Worm (Caenorhabditis elegans) whole organism, young adult: ENCODE data around the gene K07C11.7.
A peak's percentile ranks its signal among the peaks of the same experiment; 100 is the strongest.

Experiments used
- B0261.1 ChIP-seq: sonication (generic microtip); optimal IDR thresholded peaks from 2 replicates; lab custom pipeline; 2016; ENCODE audit warnings: mild to moderate bottlenecking, missing genetic modification characterization, moderate library complexity, missing compliant biosample characterization
- F33H1.4 ChIP-seq: fragments of 200-800 bp; sonication (Bioruptor generic); IDR thresholded peaks from 2 replicates; pipeline ENCODE4 v1.3.6; 2022; ENCODE audit warnings: missing genetic modification reagents, missing genetic modification characterization, missing compliant biosample characterization
- F52B5.7 ChIP-seq: sonication (generic microtip); optimal IDR thresholded peaks from 2 replicates; lab custom pipeline; 2016; ENCODE audit warnings: mild to moderate bottlenecking, missing genetic modification characterization, missing compliant biosample characterization
- F55B11.4 ChIP-seq: sonication (generic microtip); optimal IDR thresholded peaks from 2 replicates; lab custom pipeline; 2016; ENCODE audit warnings: missing compliant biosample characterization, missing genetic modification characterization, borderline replicate concordance; ENCODE audit not compliant: insufficient read depth
- F57C9.4 ChIP-seq: sonication (generic microtip); optimal IDR thresholded peaks from 2 replicates; lab custom pipeline; 2017; ENCODE audit warnings: mild to moderate bottlenecking, missing genetic modification characterization, missing compliant biosample characterization
- K12H6.12 ChIP-seq: fragments of 200-800 bp; sonication (Bioruptor generic); optimal IDR thresholded peaks from 2 replicates; lab custom pipeline; 2018; ENCODE audit warnings: mild to moderate bottlenecking, missing genetic modification characterization, missing compliant biosample characterization
- Y67H2A.10 ChIP-seq: fragments of 200-800 bp; sonication (Bioruptor generic); conservative IDR thresholded peaks from 2 replicates; pipeline ENCODE4 v1.3.6; 2022; ENCODE audit warnings: missing genetic modification reagents, missing genetic modification characterization, missing compliant biosample characterization
- Y95B8A.8 ChIP-seq: fragments of 200-800 bp; sonication (Bioruptor generic); IDR thresholded peaks from 2 replicates; pipeline ENCODE4 v1.3.6; 2022; ENCODE audit warnings: missing genetic modification reagents, missing genetic modification characterization, missing compliant biosample characterization
- ZK185.1 ChIP-seq: sonication (generic microtip); optimal IDR thresholded peaks from 2 replicates; lab custom pipeline; 2016; ENCODE audit warnings: mild to moderate bottlenecking, missing genetic modification characterization, missing compliant biosample characterization; ENCODE audit not compliant: poor library complexity, severe bottlenecking
- akir-1 ChIP-seq: fragments of 200-800 bp; sonication (Bioruptor generic); optimal IDR thresholded peaks from 2 replicates; lab custom pipeline; 2018; ENCODE audit warnings: mild to moderate bottlenecking, missing genetic modification characterization, moderate library complexity, missing compliant biosample characterization
- aptf-2 ChIP-seq: fragments of 200-800 bp; sonication (Bioruptor generic); conservative IDR thresholded peaks from 2 replicates; pipeline ENCODE4 v1.3.6; 2022; ENCODE audit warnings: missing genetic modification reagents, missing genetic modification characterization, missing compliant biosample characterization
- athp-1 ChIP-seq: sonication (generic microtip); optimal IDR thresholded peaks from 2 replicates; lab custom pipeline; 2017; ENCODE audit warnings: mild to moderate bottlenecking, missing genetic modification characterization, missing compliant biosample characterization
- bed-1 ChIP-seq: fragments of 200-800 bp; sonication (Bioruptor generic); IDR thresholded peaks from 2 replicates; pipeline ENCODE4 v1.3.6; 2022; ENCODE audit warnings: missing genetic modification reagents, missing genetic modification characterization, missing compliant biosample characterization
- bed-2 ChIP-seq: fragments of 200-800 bp; sonication (Bioruptor generic); IDR thresholded peaks from 2 replicates; pipeline ENCODE4 v1.3.6; 2022; ENCODE audit warnings: missing genetic modification reagents, missing genetic modification characterization, missing compliant biosample characterization
- ccch-3 ChIP-seq: fragments of 200-800 bp; sonication (Bioruptor generic); optimal IDR thresholded peaks from 2 replicates; lab custom pipeline; 2018; ENCODE audit warnings: mild to moderate bottlenecking, missing genetic modification characterization, missing compliant biosample characterization
- ceh-40 ChIP-seq: fragments of 200-800 bp; sonication (Bioruptor generic); IDR thresholded peaks from 2 replicates; pipeline ENCODE4 v1.3.6; 2022; ENCODE audit warnings: missing genetic modification characterization, missing compliant biosample characterization
- dpl-1 ChIP-seq: fragments of 150-350 bp; optimal IDR thresholded peaks from 2 replicates; lab custom pipeline; 2014; ENCODE audit warnings: missing biosample characterization, missing genetic modification reagents, missing genetic modification characterization
- efl-1 ChIP-seq: fragments of 150-350 bp; optimal IDR thresholded peaks from 2 replicates; lab custom pipeline; 2014; ENCODE audit warnings: missing biosample characterization, missing genetic modification reagents, missing genetic modification characterization
- egrh-3 ChIP-seq: fragments of 200-800 bp; sonication (Bioruptor generic); IDR thresholded peaks from 2 replicates; pipeline ENCODE4 v1.3.6; 2022; ENCODE audit warnings: missing genetic modification reagents, missing genetic modification characterization, missing compliant biosample characterization
- ekl-4 ChIP-seq: fragments of 200-800 bp; sonication (Bioruptor generic); IDR thresholded peaks from 2 replicates; pipeline ENCODE4 v1.3.6; 2022; ENCODE audit warnings: missing genetic modification reagents, missing genetic modification characterization, missing compliant biosample characterization
- him-1 ChIP-seq: sonication (generic microtip); optimal IDR thresholded peaks from 2 replicates; lab custom pipeline; 2016; ENCODE audit warnings: missing genotype, missing genetic modification reagents, missing genetic modification characterization, missing compliant biosample characterization
- hmg-1.2 ChIP-seq: fragments of 200-800 bp; sonication (Bioruptor generic); IDR thresholded peaks from 2 replicates; pipeline ENCODE4 v1.3.6; 2022; ENCODE audit warnings: missing genetic modification reagents, missing genetic modification characterization, missing compliant biosample characterization
- hmg-20 ChIP-seq: fragments of 200-800 bp; sonication (Bioruptor generic); IDR thresholded peaks from 2 replicates; pipeline ENCODE4 v1.3.6; 2022; ENCODE audit warnings: missing genetic modification reagents, missing genetic modification characterization, missing compliant biosample characterization
- hrde-1 ChIP-seq: sonication (generic microtip); optimal IDR thresholded peaks from 2 replicates; lab custom pipeline; 2016; ENCODE audit warnings: missing genetic modification characterization, mild to moderate bottlenecking, missing compliant biosample characterization, moderate library complexity, missing genotype, missing genetic modification reagents, borderline replicate concordance
- lag-1 ChIP-seq: fragments of 200-800 bp; sonication (Bioruptor generic); IDR thresholded peaks from 2 replicates; pipeline ENCODE4 v1.3.6; 2022; ENCODE audit warnings: missing genetic modification reagents, missing genetic modification characterization, missing compliant biosample characterization
- let-526 ChIP-seq: fragments of 200-800 bp; sonication (Bioruptor generic); IDR thresholded peaks from 2 replicates; pipeline ENCODE4 v1.3.6; 2022; ENCODE audit warnings: missing genetic modification reagents, missing genetic modification characterization, missing compliant biosample characterization
- lin-35 ChIP-seq, 3 experiments: fragments of 150-350 bp in 2 of 3; sonication (generic microtip) in 1 of 3; optimal IDR thresholded peaks; 2 replicates each; lab custom pipeline; 2014 to 2018; ENCODE audit warnings: missing biosample characterization in 3 of 3, missing genetic modification characterization in 3 of 3, missing genetic modification reagents in 3 of 3
- lir-1 ChIP-seq: fragments of 200-800 bp; sonication (Bioruptor generic); conservative IDR thresholded peaks from 2 replicates; pipeline ENCODE4 v1.3.6; 2022; ENCODE audit warnings: missing genetic modification reagents, missing genetic modification characterization, missing compliant biosample characterization
- madf-6 ChIP-seq: fragments of 200-800 bp; sonication (Bioruptor generic); IDR thresholded peaks from 2 replicates; pipeline ENCODE4 v1.3.6; 2022; ENCODE audit warnings: missing genetic modification reagents, missing genetic modification characterization, missing compliant biosample characterization
- madf-8 ChIP-seq: fragments of 200-800 bp; sonication (Bioruptor generic); conservative IDR thresholded peaks from 2 replicates; pipeline ENCODE4 v1.3.6; 2022; ENCODE audit warnings: missing genetic modification reagents, missing genetic modification characterization, missing compliant biosample characterization
- mcd-1 ChIP-seq: fragments of 200-800 bp; sonication (Bioruptor generic); IDR thresholded peaks from 2 replicates; pipeline ENCODE4 v1.3.6; 2022; ENCODE audit warnings: missing genetic modification reagents, missing genetic modification characterization, missing compliant biosample characterization
- mxl-1 ChIP-seq: sonication (generic microtip); optimal IDR thresholded peaks from 2 replicates; lab custom pipeline; 2016; ENCODE audit warnings: missing genetic modification characterization, missing compliant biosample characterization
- nhr-179 ChIP-seq: sonication (generic microtip); optimal IDR thresholded peaks from 2 replicates; lab custom pipeline; 2016; ENCODE audit warnings: mild to moderate bottlenecking, missing genetic modification characterization, missing compliant biosample characterization
- nhr-27 ChIP-seq: fragments of 200-800 bp; sonication (Bioruptor generic); optimal IDR thresholded peaks from 2 replicates; lab custom pipeline; 2018; ENCODE audit warnings: mild to moderate bottlenecking, missing genetic modification characterization, moderate library complexity, missing compliant biosample characterization
- nhr-80 ChIP-seq: sonication (generic microtip); optimal IDR thresholded peaks from 2 replicates; lab custom pipeline; 2016; ENCODE audit warnings: missing genetic modification characterization, missing compliant biosample characterization
- rcor-1 ChIP-seq: fragments of 200-800 bp; sonication (Bioruptor generic); IDR thresholded peaks from 2 replicates; pipeline ENCODE4 v1.3.6; 2022; ENCODE audit warnings: missing genetic modification reagents, missing genetic modification characterization, missing compliant biosample characterization
- rec-8 ChIP-seq, 2 experiments: sonication (generic microtip); optimal IDR thresholded peaks; 2 replicates each; lab custom pipeline; 2016; ENCODE audit warnings: mild to moderate bottlenecking in 2 of 2, missing genetic modification characterization in 2 of 2, missing genetic modification reagents in 2 of 2, missing genotype in 2 of 2, missing biosample characterization in 1 of 2, missing compliant biosample characterization in 1 of 2, moderate library complexity in 1 of 2
- repo-1 ChIP-seq: sonication (generic microtip); optimal IDR thresholded peaks from 2 replicates; lab custom pipeline; 2017; ENCODE audit warnings: mild to moderate bottlenecking, missing genetic modification characterization, missing compliant biosample characterization
- snpc-4 ChIP-seq, 5 experiments: fragments of 150-350 bp in 1 of 5; sonication (generic microtip) in 4 of 5; optimal IDR thresholded peaks; 2 replicates each; lab custom pipeline; 2014 to 2018; ENCODE audit warnings: missing genetic modification characterization in 5 of 5, missing biosample characterization in 3 of 5, antibody characterized with exemption in 2 of 5, mild to moderate bottlenecking in 2 of 5, missing compliant biosample characterization in 2 of 5, missing genotype in 2 of 5, moderate library complexity in 2 of 5, missing genetic modification reagents in 1 of 5
- sptf-2 ChIP-seq: fragments of 200-800 bp; sonication (Bioruptor generic); optimal IDR thresholded peaks from 2 replicates; lab custom pipeline; 2018; ENCODE audit warnings: mild to moderate bottlenecking, missing genetic modification characterization, missing compliant biosample characterization
- tbx-9 ChIP-seq: sonication (generic microtip); optimal IDR thresholded peaks from 2 replicates; lab custom pipeline; 2016; ENCODE audit warnings: borderline replicate concordance, missing genetic modification characterization, inconsistent platforms, missing compliant biosample characterization
- unc-62 ChIP-seq: fragments of 150-350 bp; optimal IDR thresholded peaks from 2 replicates; lab custom pipeline; 2014; ENCODE audit warnings: missing biosample characterization, missing genetic modification reagents, missing genetic modification characterization
- zfh-2 ChIP-seq: fragments of 200-800 bp; sonication (Bioruptor generic); conservative IDR thresholded peaks from 2 replicates; pipeline ENCODE4 v1.3.6; 2022; ENCODE audit warnings: missing genetic modification reagents, missing genetic modification characterization, missing compliant biosample characterization
- ztf-18 ChIP-seq: sonication (generic microtip); optimal IDR thresholded peaks from 2 replicates; lab custom pipeline; 2016; ENCODE audit warnings: missing genotype, mild to moderate bottlenecking, missing genetic modification characterization, missing compliant biosample characterization
- ztf-22 ChIP-seq: fragments of 200-800 bp; sonication (Bioruptor generic); optimal IDR thresholded peaks from 2 replicates; lab custom pipeline; 2018; ENCODE audit warnings: mild to moderate bottlenecking, missing genetic modification characterization, moderate library complexity, missing compliant biosample characterization
- ztf-28 ChIP-seq: fragments of 200-800 bp; sonication (Bioruptor generic); IDR thresholded peaks from 2 replicates; pipeline ENCODE4 v1.3.6; 2022; ENCODE audit warnings: missing genetic modification reagents, missing genetic modification characterization, missing compliant biosample characterization

Gene K07C11.7

DNA sequence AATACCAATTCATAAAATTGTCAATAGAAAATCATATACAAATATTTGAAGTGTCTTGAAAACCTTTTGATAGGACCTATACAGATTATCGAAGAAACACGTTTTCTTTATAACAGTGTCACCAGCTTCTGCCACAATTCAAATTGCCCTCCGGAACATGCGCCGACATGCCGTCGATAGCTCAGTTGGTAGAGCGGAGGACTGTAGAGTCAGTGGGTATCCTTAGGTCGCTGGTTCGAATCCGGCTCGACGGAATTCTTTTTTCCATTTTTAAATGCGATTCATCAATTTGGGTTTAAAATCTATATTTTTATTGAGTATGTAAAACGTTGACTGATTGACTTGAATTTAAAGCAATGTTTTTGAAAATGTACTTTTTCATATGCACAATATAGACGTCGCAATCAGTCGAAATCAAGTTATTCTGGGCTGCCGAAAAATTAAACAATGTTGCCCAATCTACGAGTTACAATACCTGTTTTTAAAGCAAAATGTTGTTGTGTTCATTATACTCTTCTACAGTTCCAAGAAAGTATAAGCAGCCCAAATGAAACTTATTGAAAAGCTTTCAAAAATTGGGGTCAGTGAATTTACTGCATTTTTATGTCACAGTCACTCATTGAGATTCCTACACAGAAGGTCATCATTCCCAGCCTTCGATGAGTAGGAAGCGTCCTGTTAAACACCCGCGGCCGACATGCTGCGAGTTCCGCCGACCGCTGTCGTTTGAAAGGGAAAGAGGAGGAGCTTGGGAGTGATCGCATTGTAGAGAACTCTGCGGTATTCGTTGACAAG lies 33.7 kb upstream of the K07C11.7 start (continued):
- TF ChIP-seq sptf-2 (GFP tag; lab: Kevin White, UChicago) (no peak), ZK185.1 (tag; lab: Kevin White, UChicago) (peak; percentile 39), ztf-22 (no peak), ztf-18 (tag; lab: Kevin White, UChicago) (peak; percentile 61), mcd-1 (peak; percentile 75), bed-2 (GFP tag; lab: Robert Waterston, UW) (no peak), hmg-1.2 (peak; percentile 90), lir-1 (0 out of 2 replicates have a peak, but pooled peaks have one; percentile 14), Y67H2A.10 (no peak), lin-35 (GFP tag; optimal IDR thresholded peaks at IDR 0.05; lab: Kevin White, UChicago) (peak in 2 of 3 experiments; percentile 42 to 47), aptf-2 (GFP tag; lab: Robert Waterston, UW) (no peak), ekl-4 (GFP tag; lab: Robert Waterston, UW) (peak; percentile 80), rcor-1 (GFP tag; lab: Robert Waterston, UW) (peak; percentile 90), zfh-2 (GFP tag; lab: Robert Waterston, UW) (no peak), repo-1 (peak; percentile 79), B0261.1 (tag; lab: Kevin White, UChicago) (peak; percentile 69), dpl-1 (GFP tag; lab: Kevin White, UChicago) (no peak), let-526 (GFP tag; lab: Robert Waterston, UW) (no peak), nhr-179 (tag; lab: Kevin White, UChicago) (no peak), athp-1 (no peak), him-1 (tag; lab: Kevin White, UChicago) (peak; percentile 97), akir-1 (no peak), mxl-1 (tag; lab: Kevin White, UChicago) (peak; percentile 42), tbx-9 (tag; lab: Kevin White, UChicago) (no peak), snpc-4 (GFP tag; optimal IDR thresholded peaks at IDR 0.05; lab: Kevin White, UChicago) (peak; percentile 99), snpc-4 (tag; optimal IDR thresholded peaks at IDR 0.05; lab: Kevin White, UChicago) (peak; percentile 97 to 100 (median 99)), ccch-3 (GFP tag; lab: Kevin White, UChicago) (no peak), ztf-28 (GFP tag; lab: Robert Waterston, UW) (no peak), F55B11.4 (tag; lab: Kevin White, UChicago) (no peak), nhr-27 (tag; lab: Kevin White, UChicago) (no peak), ceh-40 (GFP tag; lab: Robert Waterston, UW) (no peak), K12H6.12 (tag; lab: Kevin White, UChicago) (no peak), lag-1 (GFP tag; lab: Robert Waterston, UW) (no peak), efl-1 (GFP tag; lab: Kevin White, UChicago) (peak; percentile 17), egrh-3 (no peak), F33H1.4 (GFP tag; lab: Robert Waterston, UW) (peak; percentile 64), hmg-20 (peak; percentile 83), nhr-80 (peak; percentile 16), unc-62 (no peak), Y95B8A.8 (peak; percentile 75; the same call in 1 of the 2 replicates), madf-8 (GFP tag; lab: Robert Waterston, UW) (peak; percentile 53), rec-8 (tag; optimal IDR thresholded peaks at IDR 0.05; lab: Kevin White, UChicago) (peak in 1 of 2 experiments; percentile 17), F57C9.4 (tag; lab: Kevin White, UChicago) (no peak), F52B5.7 (no peak), madf-6 (GFP tag; lab: Robert Waterston, UW) (peak; percentile 89), bed-1 (no peak), hrde-1 (tag; lab: Kevin White, UChicago) (peak; percentile 90)
